Fruit fly (Drosophila melanogaster) whole organism, embryonic: ENCODE results near the gene CG9497.

Experiments
- Adf1 ChIP-seq: fragments of 200-800 bp; sonication (Bioruptor generic); IDR thresholded peaks from 2 replicates; pipeline ENCODE4 v1.3.6; 2022; ENCODE audit warnings: missing biosample characterization, missing genetic modification characterization
- Atf3 ChIP-seq: fragments of 200-800 bp; sonication (Bioruptor generic); optimal IDR thresholded peaks from 3 replicates; lab custom pipeline; 2016; ENCODE audit warnings: missing biosample characterization, missing genetic modification characterization
- BEAF-32 ChIP-seq: fragments of 200-800 bp; sonication (Bioruptor generic); optimal IDR thresholded peaks from 3 replicates; lab custom pipeline; 2017; ENCODE audit warnings: missing biosample characterization, missing genetic modification characterization, mild to moderate bottlenecking, moderate library complexity, missing genetic modification reagents
- C15 ChIP-seq: fragments of 200-800 bp; sonication (Bioruptor generic); IDR thresholded peaks from 3 replicates; pipeline ENCODE4 v1.3.6; 2022; ENCODE audit warnings: missing biosample characterization, missing genetic modification characterization
- CG10565 ChIP-seq: fragments of 200-800 bp; sonication (Bioruptor generic); optimal IDR thresholded peaks from 3 replicates; lab custom pipeline; 2016; ENCODE audit warnings: missing biosample characterization, mild to moderate bottlenecking, missing genetic modification characterization
- CG11085 ChIP-seq: fragments of 200-800 bp; sonication (Bioruptor generic); IDR thresholded peaks from 2 replicates; pipeline ENCODE4 v1.3.6; 2022; ENCODE audit warnings: missing biosample characterization, missing genetic modification characterization
- CG11247 ChIP-seq: fragments of 200-800 bp; sonication (Bioruptor generic); IDR thresholded peaks from 2 replicates; pipeline ENCODE4 v1.3.6; 2022; ENCODE audit warnings: missing biosample characterization, missing genetic modification characterization
- CG14860 ChIP-seq: fragments of 200-800 bp; sonication (Bioruptor generic); IDR thresholded peaks from 3 replicates; pipeline ENCODE4 v1.3.6; 2022; ENCODE audit warnings: missing biosample characterization, missing genetic modification characterization; ENCODE audit not compliant: partially characterized antibody
- CG1529 ChIP-seq: fragments of 200-800 bp; sonication (Bioruptor generic); optimal IDR thresholded peaks from 3 replicates; lab custom pipeline; 2018; ENCODE audit warnings: missing biosample characterization, missing genetic modification characterization
- CG16813 ChIP-seq: fragments of 200-800 bp; sonication (Bioruptor generic); IDR thresholded peaks from 3 replicates; pipeline ENCODE4 v1.3.6; 2022; ENCODE audit warnings: missing biosample characterization, missing genetic modification characterization; ENCODE audit not compliant: partially characterized antibody
- CG17361 ChIP-seq: fragments of 200-800 bp; sonication (Bioruptor generic); IDR thresholded peaks from 3 replicates; pipeline ENCODE4 v1.3.6; 2022; ENCODE audit warnings: missing biosample characterization, missing genetic modification characterization
- CG17802 ChIP-seq: fragments of 200-800 bp; sonication (Bioruptor generic); optimal IDR thresholded peaks from 2 replicates; lab custom pipeline; 2018; ENCODE audit warnings: missing biosample characterization, mild to moderate bottlenecking, missing genetic modification characterization, moderate library complexity
- CG31365 ChIP-seq: fragments of 200-800 bp; sonication (Bioruptor generic); optimal IDR thresholded peaks from 2 replicates; lab custom pipeline; 2018; ENCODE audit warnings: missing biosample characterization, mild to moderate bottlenecking, missing genetic modification characterization
- CG32772 ChIP-seq: fragments of 200-800 bp; sonication (Bioruptor generic); IDR thresholded peaks from 2 replicates; pipeline ENCODE4 v1.3.6; 2022; ENCODE audit warnings: missing biosample characterization, missing genetic modification characterization
- CG9727 ChIP-seq: fragments of 200-800 bp; sonication (Bioruptor generic); optimal IDR thresholded peaks from 3 replicates; lab custom pipeline; 2017; ENCODE audit warnings: missing biosample characterization, mild to moderate bottlenecking, missing genetic modification characterization
- CG9876 ChIP-seq: fragments of 200-800 bp; sonication (Bioruptor generic); optimal IDR thresholded peaks from 2 replicates; lab custom pipeline; 2016; ENCODE audit warnings: missing biosample characterization, missing genetic modification characterization
- Eip74EF ChIP-seq, 2 experiments: fragments of 200-800 bp in 1 of 2; fragments of >200 bp in 1 of 2; sonication (Bioruptor generic) in 1 of 2; optimal IDR thresholded peaks; 2 replicates each; lab custom pipeline; 2017 to 2019; ENCODE audit warnings: missing biosample characterization in 2 of 2, missing genetic modification characterization in 2 of 2, mild to moderate bottlenecking in 1 of 2, moderate library complexity in 1 of 2
- Ets97D ChIP-seq: fragments of 200-800 bp; sonication (Bioruptor generic); optimal IDR thresholded peaks from 3 replicates; lab custom pipeline; 2016; ENCODE audit warnings: missing biosample characterization, missing genetic modification characterization
- HHEX ChIP-seq: fragments of 200-800 bp; sonication (Bioruptor generic); optimal IDR thresholded peaks from 3 replicates; lab custom pipeline; 2017; ENCODE audit warnings: missing biosample characterization, mild to moderate bottlenecking, missing genetic modification characterization, missing genetic modification reagents
- Hand ChIP-seq: fragments of 200-800 bp; sonication (Bioruptor generic); optimal IDR thresholded peaks from 2 replicates; lab custom pipeline; 2017; ENCODE audit warnings: mild to moderate bottlenecking, missing biosample characterization, missing genetic modification reagents, missing genetic modification characterization
- HmgD ChIP-seq: fragments of 200-800 bp; sonication (Bioruptor generic); optimal IDR thresholded peaks from 3 replicates; lab custom pipeline; 2016; ENCODE audit warnings: missing biosample characterization, missing genetic modification characterization
- MTF-1 ChIP-seq: fragments of 200-800 bp; sonication (Bioruptor generic); optimal IDR thresholded peaks from 2 replicates; lab custom pipeline; 2018; ENCODE audit warnings: missing biosample characterization, mild to moderate bottlenecking, missing genetic modification characterization, borderline replicate concordance
- Meics ChIP-seq: fragments of 200-800 bp; sonication (Bioruptor generic); optimal IDR thresholded peaks from 2 replicates; lab custom pipeline; 2017; ENCODE audit warnings: missing biosample characterization, mild to moderate bottlenecking, missing genetic modification characterization
- NC2β ChIP-seq: fragments of 200-800 bp; sonication (Bioruptor generic); optimal IDR thresholded peaks from 2 replicates; lab custom pipeline; 2016; ENCODE audit warnings: missing biosample characterization, missing genetic modification characterization
- Nf-YB ChIP-seq: fragments of 200-800 bp; sonication (Bioruptor generic); optimal IDR thresholded peaks from 3 replicates; lab custom pipeline; 2019; ENCODE audit warnings: missing biosample characterization, mild to moderate bottlenecking, missing genetic modification characterization, moderate library complexity
- Optix ChIP-seq: fragments of 200-800 bp; sonication (Bioruptor generic); IDR thresholded peaks from 3 replicates; pipeline ENCODE4 v1.3.6; 2022; ENCODE audit warnings: missing biosample characterization, missing genetic modification characterization
- Sry-δ ChIP-seq: fragments of 200-800 bp; sonication (Bioruptor generic); optimal IDR thresholded peaks from 2 replicates; lab custom pipeline; 2016; ENCODE audit warnings: missing biosample characterization, missing genetic modification characterization
- Stat92E ChIP-seq, 3 experiments: fragments of >200 bp in 2 of 3; fragments of 200-800 bp in 1 of 3; sonication (Bioruptor generic) in 1 of 3; optimal IDR thresholded peaks; 2 replicates each; lab custom pipeline; 2017 to 2019; ENCODE audit warnings: missing biosample characterization in 3 of 3, missing genetic modification characterization in 3 of 3, mild to moderate bottlenecking in 1 of 3, moderate library complexity in 1 of 3
- TFAM ChIP-seq: fragments of 200-800 bp; sonication (Bioruptor generic); optimal IDR thresholded peaks from 2 replicates; lab custom pipeline; 2017; ENCODE audit warnings: missing biosample characterization, missing genetic modification characterization, inconsistent platforms
- amos ChIP-seq: fragments of 200-800 bp; sonication (Bioruptor generic); IDR thresholded peaks from 2 replicates; pipeline ENCODE4 v1.3.6; 2022; ENCODE audit warnings: missing biosample characterization, missing genetic modification characterization; ENCODE audit not compliant: partially characterized antibody
- cg ChIP-seq: fragments of 200-800 bp; sonication (Bioruptor generic); optimal IDR thresholded peaks from 3 replicates; lab custom pipeline; 2019; ENCODE audit warnings: missing biosample characterization, mild to moderate bottlenecking, missing genetic modification characterization, moderate library complexity
- crp ChIP-seq, 2 experiments: fragments of 200-800 bp; sonication (Bioruptor generic); optimal IDR thresholded peaks; 2 replicates in 1 of 2; 3 replicates in 1 of 2; lab custom pipeline; 2017; ENCODE audit warnings: missing biosample characterization in 2 of 2, missing genetic modification characterization in 2 of 2, mild to moderate bottlenecking in 1 of 2, moderate library complexity in 1 of 2
- dan ChIP-seq: fragments of 200-800 bp; sonication (Bioruptor generic); IDR thresholded peaks from 2 replicates; pipeline ENCODE4 v1.3.6; 2022; ENCODE audit warnings: missing biosample characterization, missing genetic modification characterization
- dm ChIP-seq: fragments of 200-800 bp; sonication (Bioruptor generic); optimal IDR thresholded peaks from 3 replicates; lab custom pipeline; 2016; ENCODE audit warnings: missing biosample characterization, missing genetic modification characterization
- fu2 ChIP-seq: fragments of 200-800 bp; sonication (Bioruptor generic); optimal IDR thresholded peaks from 2 replicates; lab custom pipeline; 2016; ENCODE audit warnings: missing biosample characterization, missing genetic modification characterization
- gcm ChIP-seq: fragments of 200-800 bp; sonication (Bioruptor generic); optimal IDR thresholded peaks from 2 replicates; lab custom pipeline; 2019; ENCODE audit warnings: missing biosample characterization, mild to moderate bottlenecking, missing genetic modification characterization, moderate library complexity
- gem ChIP-seq: fragments of 200-800 bp; sonication (Bioruptor generic); optimal IDR thresholded peaks from 2 replicates; lab custom pipeline; 2019; ENCODE audit warnings: missing biosample characterization, mild to moderate bottlenecking, missing genetic modification characterization, moderate library complexity
- hbn ChIP-seq: fragments of 200-800 bp; sonication (Bioruptor generic); IDR thresholded peaks from 2 replicates; pipeline ENCODE4 v1.3.6; 2022; ENCODE audit warnings: missing biosample characterization, missing genetic modification characterization; ENCODE audit not compliant: partially characterized antibody
- insv ChIP-seq, 2 experiments: fragments of 200-800 bp; sonication (Bioruptor generic); optimal IDR thresholded peaks; 3 replicates each; lab custom pipeline; 2016 to 2018; ENCODE audit warnings: missing biosample characterization in 2 of 2, missing genetic modification characterization in 2 of 2
- ken ChIP-seq: fragments of 200-800 bp; sonication (Bioruptor generic); IDR thresholded peaks from 3 replicates; pipeline ENCODE4 v1.3.6; 2022; ENCODE audit warnings: missing biosample characterization, missing genetic modification characterization
- lov ChIP-seq, 2 experiments: fragments of 200-800 bp in 1 of 2; fragments of >200 bp in 1 of 2; sonication (Bioruptor generic) in 1 of 2; IDR thresholded peaks in 1 of 2; optimal IDR thresholded peaks in 1 of 2; 2 replicates in 1 of 2; 3 replicates in 1 of 2; pipeline versions ENCODE4 v1.3.6 to Lab custom; 2017 to 2022; ENCODE audit warnings: missing biosample characterization in 1 of 2, missing genetic modification characterization in 1 of 2
- phol ChIP-seq: fragments of 200-800 bp; sonication (Bioruptor generic); optimal IDR thresholded peaks from 3 replicates; lab custom pipeline; 2018; ENCODE audit warnings: missing biosample characterization, mild to moderate bottlenecking, missing genetic modification characterization, moderate library complexity
- shn ChIP-seq: fragments of 200-800 bp; sonication (Bioruptor generic); optimal IDR thresholded peaks from 3 replicates; lab custom pipeline; 2016; ENCODE audit warnings: missing biosample characterization, missing genetic modification characterization
- tx ChIP-seq: fragments of 200-800 bp; sonication (Bioruptor generic); optimal IDR thresholded peaks from 2 replicates; lab custom pipeline; 2016; ENCODE audit warnings: missing biosample characterization, missing genetic modification characterization
- vvl ChIP-seq: fragments of 200-800 bp; sonication (Bioruptor generic); IDR thresholded peaks from 2 replicates; pipeline ENCODE4 v1.3.6; 2022; ENCODE audit warnings: missing biosample characterization, missing genetic modification characterization
- wdn ChIP-seq: fragments of 200-800 bp; sonication (Bioruptor generic); IDR thresholded peaks from 2 replicates; pipeline ENCODE4 v1.3.6; 2022; ENCODE audit warnings: missing biosample characterization, missing genetic modification characterization
- zfh1 ChIP-seq: fragments of 200-800 bp; sonication (Bioruptor generic); IDR thresholded peaks from 3 replicates; pipeline ENCODE4 v1.3.6; 2022; ENCODE audit warnings: missing biosample characterization, missing genetic modification characterization
- zfh2 ChIP-seq: fragments of 200-800 bp; sonication (Bioruptor generic); optimal IDR thresholded peaks from 2 replicates; lab custom pipeline; 2016; ENCODE audit warnings: missing biosample characterization, missing genetic modification characterization

CG9497 gene

dm6 chr2L:6343084-6343873 is 4.9 kb downstream of the CG9497 start (continued):
- no peak for TF ChIP-seq CG9876
- peak; percentile 10 for TF ChIP-seq CG9727 (GFP tag; lab: Kevin White, UChicago)
- peak; percentile 33 for TF ChIP-seq BEAF-32 (GFP tag; lab: Kevin White, UChicago)
- TF ChIP-seq CG11085: no peak
- 0 out of 3 replicates have a peak, but pooled peaks have one; percentile 19 for TF ChIP-seq ken (GFP tag; lab: Robert Waterston, UW)
- no peak for TF ChIP-seq CG17802 (tag; lab: Kevin White, UChicago)
- no peak for TF ChIP-seq Atf3 (GFP tag; lab: Kevin White, UChicago)
- TF ChIP-seq Optix (GFP tag; lab: Robert Waterston, UW): no peak
- TF ChIP-seq Ets97D (GFP tag; lab: Kevin White, UChicago): peak; percentile 31
- TF ChIP-seq insv (GFP tag; optimal IDR thresholded peaks at IDR 0.05; lab: Kevin White, UChicago): no peak
- no peak for TF ChIP-seq gcm (GFP tag; lab: Kevin White, UChicago)
- no peak for TF ChIP-seq C15 (GFP tag; lab: Robert Waterston, UW)
- TF ChIP-seq vvl: peak; percentile 68
- TF ChIP-seq CG11247 (GFP tag; lab: Robert Waterston, UW): no peak
- TF ChIP-seq fu2 (GFP tag; lab: Kevin White, UChicago): no peak
- TF ChIP-seq Adf1: 0 out of 2 replicates have a peak, but pooled peaks have one; percentile 9
- TF ChIP-seq CG31365 (tag; lab: Kevin White, UChicago): no peak
- peak in 1 of 2 experiments; percentile 71 for TF ChIP-seq crp (GFP tag; optimal IDR thresholded peaks at IDR 0.05; lab: Kevin White, UChicago)
- TF ChIP-seq gem (tag; lab: Kevin White, UChicago): no peak
- no peak for TF ChIP-seq wdn (GFP tag; lab: Robert Waterston, UW)
- TF ChIP-seq CG17361 (GFP tag; lab: Robert Waterston, UW): no peak
- TF ChIP-seq CG14860: no peak
- TF ChIP-seq CG10565 (GFP tag; lab: Kevin White, UChicago): no peak
- peak in 1 of 3 experiments; percentile 16 for TF ChIP-seq Stat92E (GFP tag; optimal IDR thresholded peaks at IDR 0.05; lab: Kevin White, UChicago)
- peak; percentile 31 for TF ChIP-seq Sry-δ (GFP tag; lab: Kevin White, UChicago)
- TF ChIP-seq HmgD: peak; percentile 39
- no peak for TF ChIP-seq TFAM (GFP tag; lab: Kevin White, UChicago)
- no peak for TF ChIP-seq MTF-1 (GFP tag; lab: Kevin White, UChicago)
- TF ChIP-seq shn: no peak
- peak; percentile 5 for TF ChIP-seq Meics
- TF ChIP-seq NC2β: no peak
- peak; percentile 17 for TF ChIP-seq phol (tag; lab: Kevin White, UChicago)
- TF ChIP-seq lov (optimal IDR thresholded peaks at IDR 0.05; lab: Kevin White, UChicago): no peak
- TF ChIP-seq lov (GFP tag; IDR thresholded peaks at IDR 0.05; lab: Robert Waterston, UW): no peak
- TF ChIP-seq CG32772 (GFP tag; lab: Robert Waterston, UW): no peak
- 0 out of 2 replicates have a peak, but pooled peaks have one; percentile 20 for TF ChIP-seq hbn (GFP tag; lab: Robert Waterston, UW)
- no peak for TF ChIP-seq zfh2 (GFP tag; lab: Kevin White, UChicago)
- no peak for TF ChIP-seq CG16813 (GFP tag; lab: Robert Waterston, UW)
- TF ChIP-seq Nf-YB (GFP tag; lab: Kevin White, UChicago): no peak
- TF ChIP-seq dan (GFP tag; lab: Robert Waterston, UW): no peak
- TF ChIP-seq amos (GFP tag; lab: Robert Waterston, UW): peak; percentile 44; the same call in 1 of the 2 replicates
- no peak for TF ChIP-seq zfh1 (GFP tag; lab: Robert Waterston, UW)
- TF ChIP-seq tx (GFP tag; lab: Kevin White, UChicago): no peak
- TF ChIP-seq CG1529 (GFP tag; lab: Kevin White, UChicago): no peak
- TF ChIP-seq Hand (GFP tag; lab: Kevin White, UChicago): no peak
- TF ChIP-seq HHEX (GFP tag; lab: Kevin White, UChicago): no peak
- TF ChIP-seq Eip74EF (GFP tag; optimal IDR thresholded peaks at IDR 0.05; lab: Kevin White, UChicago): no peak
- no peak for TF ChIP-seq cg (GFP tag; lab: Kevin White, UChicago)
- peak; percentile 86 for TF ChIP-seq dm (GFP tag; lab: Kevin White, UChicago)
